Worm (Caenorhabditis elegans) whole organism, L2 larva: ENCODE data around the gene egas-3.

ENCODE experiments used
- C34F6.9 ChIP-seq: fragments of 150-350 bp; optimal IDR thresholded peaks from 2 replicates; lab custom pipeline; 2014; ENCODE audit warnings: missing biosample characterization, missing genetic modification characterization
- blmp-1 ChIP-seq: sonication (generic microtip); optimal IDR thresholded peaks from 2 replicates; lab custom pipeline; 2017; ENCODE audit warnings: missing genetic modification characterization, mild to moderate bottlenecking, missing compliant biosample characterization, antibody characterized with exemption, moderate library complexity; ENCODE audit not compliant: insufficient read depth
- crh-2 ChIP-seq: sonication (generic microtip); optimal IDR thresholded peaks from 2 replicates; lab custom pipeline; 2017; ENCODE audit warnings: missing biosample characterization, missing genetic modification characterization
- egl-27 ChIP-seq: sonication (generic microtip); optimal IDR thresholded peaks from 3 replicates; lab custom pipeline; 2017; ENCODE audit warnings: missing biosample characterization, missing genetic modification reagents, missing genetic modification characterization
- elt-3 ChIP-seq: sonication (generic microtip); optimal IDR thresholded peaks from 2 replicates; lab custom pipeline; 2017; ENCODE audit warnings: missing biosample characterization, missing genetic modification characterization
- lin-13 ChIP-seq: fragments of 150-350 bp; optimal IDR thresholded peaks from 2 replicates; lab custom pipeline; 2014; ENCODE audit warnings: missing biosample characterization, missing genetic modification reagents, missing genetic modification characterization
- mab-5 ChIP-seq: fragments of 150-350 bp; optimal IDR thresholded peaks from 2 replicates; lab custom pipeline; 2014; ENCODE audit warnings: missing biosample characterization, missing genetic modification characterization
- mdl-1 ChIP-seq, 2 experiments: fragments of 150-350 bp in 1 of 2; sonication (generic microtip) in 1 of 2; optimal IDR thresholded peaks; 2 replicates each; lab custom pipeline; 2017; ENCODE audit warnings: missing biosample characterization in 2 of 2, missing genetic modification characterization in 2 of 2
- nhr-11 ChIP-seq: fragments of 150-350 bp; optimal IDR thresholded peaks from 2 replicates; lab custom pipeline; 2014; ENCODE audit warnings: missing biosample characterization, missing genetic modification characterization
- nhr-6 ChIP-seq: fragments of 150-350 bp; optimal IDR thresholded peaks from 2 replicates; lab custom pipeline; 2014; ENCODE audit warnings: missing biosample characterization, missing genetic modification characterization
- snpc-4 ChIP-seq: fragments of 150-350 bp; optimal IDR thresholded peaks from 2 replicates; lab custom pipeline; 2014; ENCODE audit warnings: missing biosample characterization, missing genetic modification characterization
- unc-62 ChIP-seq: fragments of 150-350 bp; optimal IDR thresholded peaks from 2 replicates; lab custom pipeline; 2014; ENCODE audit warnings: missing biosample characterization, missing genetic modification reagents, missing genetic modification characterization

DNA sequence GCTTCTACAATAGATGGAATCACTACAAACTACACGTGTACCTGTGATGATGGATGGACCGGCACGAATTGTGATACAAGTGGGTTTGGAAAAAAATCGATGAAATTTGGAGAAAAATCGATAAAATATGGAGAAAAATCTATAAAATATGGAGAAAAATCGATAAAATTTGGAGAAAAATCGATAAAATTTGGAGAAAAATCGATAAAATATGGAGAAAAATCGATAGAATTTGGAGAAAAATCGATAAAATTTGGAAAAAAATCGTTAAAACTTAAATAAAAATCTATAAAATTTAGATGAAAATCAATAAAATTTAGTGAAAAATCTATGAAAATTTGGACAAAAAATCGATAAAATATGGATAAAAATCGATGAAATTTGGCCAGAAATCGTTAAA, 8.1 kb upstream of the egas-3 start:
- TF ChIP-seq nhr-6 (tag; lab: Kevin White, UChicago) (no peak), unc-62 (GFP tag; lab: Kevin White, UChicago) (no peak), C34F6.9 (tag; lab: Kevin White, UChicago) (no peak), egl-27 (tag; lab: Kevin White, UChicago) (no peak), mab-5 (no peak), lin-13 (GFP tag; lab: Kevin White, UChicago) (no peak), mdl-1 (tag; optimal IDR thresholded peaks at IDR 0.05; lab: Kevin White, UChicago) (no peak), blmp-1 (tag; lab: Kevin White, UChicago) (no peak), snpc-4 (tag; lab: Kevin White, UChicago) (no peak), nhr-11 (tag; lab: Kevin White, UChicago) (no peak), crh-2 (tag; lab: Kevin White, UChicago) (no peak), elt-3 (no peak)
